Worm (Caenorhabditis elegans): ENCODE data around the gene dpr-1.

Gene dpr-1

DNA sequence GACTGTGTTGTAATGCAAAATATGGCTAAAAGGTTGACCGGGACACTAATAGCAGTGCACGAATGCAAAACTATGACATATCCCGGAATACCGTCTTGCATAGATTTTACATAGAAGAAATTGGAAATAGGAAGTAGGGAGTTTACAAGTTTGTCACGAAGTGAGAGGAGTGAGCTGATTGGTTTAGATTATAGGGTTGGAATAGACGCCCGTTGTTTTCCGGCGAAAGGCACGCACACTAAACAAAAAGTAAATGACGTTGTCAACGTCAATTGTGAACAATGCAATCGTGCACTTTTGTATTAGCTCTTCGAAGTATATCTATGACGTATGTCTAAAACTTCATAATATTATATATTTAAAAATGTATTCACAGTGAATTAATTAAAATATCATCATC, 18.9 kb upstream of the dpr-1 start, which contains the start of gene srh-24:
srh-24 (minus strand) TSS at position 101 of the 400 bp plus-strand sequence.
- TF ChIP-seq tra-4 (tag; optimal IDR thresholded peaks at IDR 0.05) (no peak), ets-7 (tag; optimal IDR thresholded peaks at IDR 0.05) (no peak), F13C5.2 (tag; optimal IDR thresholded peaks at IDR 0.05) (no peak), hnd-1 (tag; optimal IDR thresholded peaks at IDR 0.05) (no peak), aly-1 (tag; optimal IDR thresholded peaks at IDR 0.05) (no peak), ceh-36 (tag; optimal IDR thresholded peaks at IDR 0.05) (no peak), pes-1 (GFP tag; IDR thresholded peaks at IDR 0.05) (no peak), hmg-4 (GFP tag; optimal IDR thresholded peaks at IDR 0.05) (no peak), ama-1 (optimal IDR thresholded peaks at IDR 0.05) (no peak), B0310.2 (tag; optimal IDR thresholded peaks at IDR 0.05) (no peak), tbx-11 (GFP tag; IDR thresholded peaks at IDR 0.05) (no peak)

ce11 chrV:13958247-13958646, 16.3 kb upstream of the dpr-1 start, which contains the start of gene R10D12.10:
TSS of gene R10D12.10 (minus strand) at chrV:13958347.
- no peak for TF ChIP-seq ceh-36 (tag; optimal IDR thresholded peaks at IDR 0.05)
- no peak for TF ChIP-seq scrt-1 (GFP tag; IDR thresholded peaks at IDR 0.05)
- TF ChIP-seq F13C5.2 (tag; optimal IDR thresholded peaks at IDR 0.05), result no peak
- TF ChIP-seq tra-4 (tag; optimal IDR thresholded peaks at IDR 0.05), result no peak
- TF ChIP-seq ceh-13 (GFP tag; optimal IDR thresholded peaks at IDR 0.05), result no peak

DNA sequence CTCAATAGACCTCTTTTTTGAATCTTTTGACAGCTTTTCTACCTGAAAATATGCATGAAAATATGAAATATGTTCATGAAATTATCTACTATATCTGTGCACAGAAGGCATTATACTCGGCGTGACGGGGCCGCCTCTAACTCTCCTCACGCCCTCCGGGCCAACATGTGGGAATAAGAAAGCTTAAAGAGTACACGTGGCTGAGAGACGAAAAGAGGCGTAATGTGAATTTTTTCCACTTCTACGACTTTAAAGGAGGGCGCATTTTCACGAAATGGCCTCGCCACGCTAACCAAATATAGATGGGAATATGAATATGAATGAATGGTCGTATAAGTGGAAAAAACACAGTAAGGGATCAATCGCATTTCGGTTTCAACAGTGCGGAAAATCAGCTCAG, 15.7 kb upstream of the dpr-1 start:
- TF ChIP-seq ets-7 (tag; optimal IDR thresholded peaks at IDR 0.05) (no peak), hnd-1 (tag; optimal IDR thresholded peaks at IDR 0.05) (no peak), tbx-37 (GFP tag; conservative IDR thresholded peaks at IDR 0.05) (no peak), scrt-1 (GFP tag; IDR thresholded peaks at IDR 0.05) (no peak), B0310.2 (tag; optimal IDR thresholded peaks at IDR 0.05) (no peak), ceh-36 (tag; optimal IDR thresholded peaks at IDR 0.05) (no peak), ama-1 (optimal IDR thresholded peaks at IDR 0.05) (no peak), tra-4 (tag; optimal IDR thresholded peaks at IDR 0.05) (no peak), hmg-4 (GFP tag; optimal IDR thresholded peaks at IDR 0.05) (no peak), sea-1 (GFP tag; conservative IDR thresholded peaks at IDR 0.05) (no peak)

- TF ChIP-seq hmg-4 (GFP tag; optimal IDR thresholded peaks at IDR 0.05), result no peak
- TF ChIP-seq hnd-1 (tag; optimal IDR thresholded peaks at IDR 0.05), result no peak
- no peak for TF ChIP-seq tbx-11 (GFP tag; IDR thresholded peaks at IDR 0.05)
- TF ChIP-seq aly-1 (tag; optimal IDR thresholded peaks at IDR 0.05), result no peak
- TF ChIP-seq F13C5.2 (tag; optimal IDR thresholded peaks at IDR 0.05), result no peak
- TF ChIP-seq scrt-1 (GFP tag; IDR thresholded peaks at IDR 0.05), result no peak
- TF ChIP-seq tbx-37 (GFP tag; conservative IDR thresholded peaks at IDR 0.05), result no peak
- no peak for TF ChIP-seq ets-7 (tag; optimal IDR thresholded peaks at IDR 0.05)
- no peak for TF ChIP-seq B0310.2 (tag; optimal IDR thresholded peaks at IDR 0.05)
- no peak for TF ChIP-seq flt-1 (GFP tag; IDR thresholded peaks at IDR 0.05)
- TF ChIP-seq hmbx-1 (tag; optimal IDR thresholded peaks at IDR 0.05), result no peak
- no peak for TF ChIP-seq ceh-13 (GFP tag; optimal IDR thresholded peaks at IDR 0.05)
- TF ChIP-seq pes-1 (GFP tag; IDR thresholded peaks at IDR 0.05), result no peak
- no peak for TF ChIP-seq sea-1 (GFP tag; conservative IDR thresholded peaks at IDR 0.05)
These were observed 13.5 kb upstream of the dpr-1 start for ce11 chrV:13955370-13956089.

- no peak for TF ChIP-seq pes-1 (GFP tag; IDR thresholded peaks at IDR 0.05)
- TF ChIP-seq scrt-1 (GFP tag; IDR thresholded peaks at IDR 0.05), result no peak
- TF ChIP-seq sea-1 (GFP tag; conservative IDR thresholded peaks at IDR 0.05), result no peak
- no peak for TF ChIP-seq F13C5.2 (tag; optimal IDR thresholded peaks at IDR 0.05)
- TF ChIP-seq tbx-37 (GFP tag; conservative IDR thresholded peaks at IDR 0.05), result no peak
- no peak for TF ChIP-seq B0310.2 (tag; optimal IDR thresholded peaks at IDR 0.05)
- no peak for TF ChIP-seq hnd-1 (tag; optimal IDR thresholded peaks at IDR 0.05)
- TF ChIP-seq ets-7 (tag; optimal IDR thresholded peaks at IDR 0.05), result no peak
- no peak for TF ChIP-seq tbx-11 (GFP tag; IDR thresholded peaks at IDR 0.05)
- TF ChIP-seq tra-4 (tag; optimal IDR thresholded peaks at IDR 0.05), result no peak
- TF ChIP-seq ceh-13 (GFP tag; optimal IDR thresholded peaks at IDR 0.05), result no peak
- TF ChIP-seq ama-1 (optimal IDR thresholded peaks at IDR 0.05), result no peak
- TF ChIP-seq aly-1 (tag; optimal IDR thresholded peaks at IDR 0.05), result no peak
- TF ChIP-seq ceh-36 (tag; optimal IDR thresholded peaks at IDR 0.05), result no peak
- TF ChIP-seq flt-1 (GFP tag; IDR thresholded peaks at IDR 0.05), result no peak
- no peak for TF ChIP-seq hmg-4 (GFP tag; optimal IDR thresholded peaks at IDR 0.05)
- TF ChIP-seq hmbx-1 (tag; optimal IDR thresholded peaks at IDR 0.05), result no peak
These were observed 12.1 kb upstream of the dpr-1 start, which contains the start of gene swt-6 for ce11 chrV:13954056-13954455. TSS of gene swt-6 (plus strand) at chrV:13954356.

DNA sequence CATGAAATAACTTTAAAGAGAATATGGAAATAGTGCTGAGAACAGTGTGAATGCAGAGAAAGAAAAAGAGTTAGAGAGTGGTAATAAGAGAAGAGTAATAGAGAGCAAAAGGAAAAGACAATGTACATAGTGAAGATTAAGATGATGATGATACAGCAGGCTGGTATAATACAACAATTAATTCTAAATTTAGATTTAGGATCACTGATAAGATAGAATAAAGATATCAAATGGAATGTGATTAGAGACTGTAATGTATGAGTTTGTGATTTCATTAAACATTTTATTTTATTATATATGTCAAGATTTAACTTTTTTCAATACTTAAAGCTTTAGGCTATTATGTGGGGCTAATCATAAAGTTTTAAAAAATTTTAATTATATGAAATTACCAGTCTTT, 11.2 kb upstream of the dpr-1 start, which contains the start of gene R10D12.8:
R10D12.8 (minus strand) TSS at position 101 of the 400 bp plus-strand sequence.
- TF ChIP-seq hmbx-1 (tag; optimal IDR thresholded peaks at IDR 0.05), result no peak
- no peak for TF ChIP-seq pes-1 (GFP tag; IDR thresholded peaks at IDR 0.05)
- TF ChIP-seq scrt-1 (GFP tag; IDR thresholded peaks at IDR 0.05), result no peak

DNA sequence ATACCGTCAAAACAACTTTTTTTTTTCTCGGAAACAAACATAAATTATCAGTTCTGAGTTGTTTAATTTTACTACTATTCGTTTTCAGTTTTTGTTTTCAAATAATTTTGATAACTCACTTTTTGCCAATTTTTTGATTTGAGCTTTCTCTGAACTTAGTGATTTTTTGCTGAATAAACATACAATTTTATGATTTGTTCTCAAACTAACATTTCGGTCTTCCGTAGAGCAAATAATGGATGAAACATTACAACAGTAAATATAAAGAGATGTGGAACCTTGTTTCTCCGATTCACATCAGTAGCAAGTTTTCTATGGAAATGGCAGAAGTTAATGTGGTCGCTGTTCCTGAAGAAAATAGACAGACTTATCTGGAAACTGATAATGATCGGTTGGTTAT, 7.8 kb upstream of the dpr-1 start, which contains the start of gene R10D12.7:
R10D12.7 (plus strand) TSS at position 301 of the 400 bp plus-strand sequence.
- no peak for TF ChIP-seq tbx-11 (GFP tag; IDR thresholded peaks at IDR 0.05)
- no peak for TF ChIP-seq sea-1 (GFP tag; conservative IDR thresholded peaks at IDR 0.05)
- no peak for TF ChIP-seq ceh-13 (GFP tag; optimal IDR thresholded peaks at IDR 0.05)
- no peak for TF ChIP-seq flt-1 (GFP tag; IDR thresholded peaks at IDR 0.05)
- TF ChIP-seq hmbx-1 (tag; optimal IDR thresholded peaks at IDR 0.05), result no peak
- TF ChIP-seq ets-7 (tag; optimal IDR thresholded peaks at IDR 0.05), result no peak
- TF ChIP-seq B0310.2 (tag; optimal IDR thresholded peaks at IDR 0.05), result no peak
- no peak for TF ChIP-seq tbx-37 (GFP tag; conservative IDR thresholded peaks at IDR 0.05)
- TF ChIP-seq ama-1 (optimal IDR thresholded peaks at IDR 0.05), result no peak
- TF ChIP-seq pes-1 (GFP tag; IDR thresholded peaks at IDR 0.05), result no peak
- TF ChIP-seq hmg-4 (GFP tag; optimal IDR thresholded peaks at IDR 0.05), result no peak
- no peak for TF ChIP-seq hnd-1 (tag; optimal IDR thresholded peaks at IDR 0.05)
- no peak for TF ChIP-seq ceh-36 (tag; optimal IDR thresholded peaks at IDR 0.05)
- TF ChIP-seq F13C5.2 (tag; optimal IDR thresholded peaks at IDR 0.05), result no peak

All from whole organism, early embryonic.